Fruit fly (Drosophila melanogaster): ENCODE data around the gene CG31323.
A peak's percentile ranks its signal among the peaks of the same experiment; 100 is the strongest.

The CG31323 gene

dm6 chr3R:26228026-26228635 is 57.5 kb downstream of the CG31323 start (continued):
- TF ChIP-seq Nf-YC (tag; optimal IDR thresholded peaks at IDR 0.05) (peak; percentile 21), hth (optimal IDR thresholded peaks at IDR 0.05) (no peak), CG12155 (GFP tag; optimal IDR thresholded peaks at IDR 0.05) (peak; percentile 38), HmgZ (tag; optimal IDR thresholded peaks at IDR 0.05) (peak; percentile 88), sr (GFP tag; IDR thresholded peaks at IDR 0.05) (peak; percentile 84), CG1647 (GFP tag; optimal IDR thresholded peaks at IDR 0.05) (peak; percentile 77), Mes4 (GFP tag; optimal IDR thresholded peaks at IDR 0.05) (peak; percentile 86), caup (GFP tag; optimal IDR thresholded peaks at IDR 0.05; ENCODE audit: severe bottlenecking) (peak; percentile 86), CG1792 (GFP tag; optimal IDR thresholded peaks at IDR 0.05) (peak; percentile 95), CG2712 (tag; optimal IDR thresholded peaks at IDR 0.05) (peak; percentile 70), Bgb (GFP tag; IDR thresholded peaks at IDR 0.05; ENCODE audit: partially characterized antibody) (no peak), gro (GFP tag; optimal IDR thresholded peaks at IDR 0.05) (peak; percentile 86), Rx (GFP tag; IDR thresholded peaks at IDR 0.05) (peak; percentile 58), gfzf (GFP tag; optimal IDR thresholded peaks at IDR 0.05) (peak; percentile 1), grau (tag; optimal IDR thresholded peaks at IDR 0.05) (peak; percentile 48), CG17186 (GFP tag; optimal IDR thresholded peaks at IDR 0.05) (peak; percentile 73), Hmx (GFP tag; optimal IDR thresholded peaks at IDR 0.05) (no peak), CG14014 (GFP tag; IDR thresholded peaks at IDR 0.05) (peak; percentile 83; the same call in 1 of the 2 replicates), CG1233 (GFP tag; optimal IDR thresholded peaks at IDR 0.05) (peak; percentile 93), CG15696 (tag; optimal IDR thresholded peaks at IDR 0.05) (peak; percentile 74), jigr1 (GFP tag; IDR thresholded peaks at IDR 0.05) (no peak), CG4820 (GFP tag; optimal IDR thresholded peaks at IDR 0.05) (peak; percentile 52), CG11504 (tag; optimal IDR thresholded peaks at IDR 0.05) (peak; percentile 62), bab2 (GFP tag; optimal IDR thresholded peaks at IDR 0.05) (peak; percentile 58), CG9437 (GFP tag; optimal IDR thresholded peaks at IDR 0.05) (no peak), CG15601 (tag; optimal IDR thresholded peaks at IDR 0.05) (peak; percentile 94), gce (GFP tag; IDR thresholded peaks at IDR 0.05) (peak; percentile 85), CG2678 (tag; optimal IDR thresholded peaks at IDR 0.05) (peak; percentile 89), Fer2 (tag; optimal IDR thresholded peaks at IDR 0.05) (peak; percentile 85), CG6654 (GFP tag; optimal IDR thresholded peaks at IDR 0.05) (peak; percentile 35), ssp (GFP tag; IDR thresholded peaks at IDR 0.05) (peak; percentile 25; the same call in 1 of the 2 replicates), Scr (GFP tag; IDR thresholded peaks at IDR 0.05; ENCODE audit: partially characterized antibody) (no peak), Atf6 (GFP tag; IDR thresholded peaks at IDR 0.05) (peak; percentile 92), CG31388 (GFP tag; optimal IDR thresholded peaks at IDR 0.05) (no peak), CG12299 (tag; optimal IDR thresholded peaks at IDR 0.05) (peak; percentile 80), ind (GFP tag; optimal IDR thresholded peaks at IDR 0.05) (no peak), Ets97D (GFP tag; optimal IDR thresholded peaks at IDR 0.05) (peak; percentile 68), her (GFP tag; optimal IDR thresholded peaks at IDR 0.05) (peak; percentile 86), D19A (tag; optimal IDR thresholded peaks at IDR 0.05) (peak; percentile 58), CG10209 (GFP tag; optimal IDR thresholded peaks at IDR 0.05) (peak; percentile 91), CG6272 (GFP tag; IDR thresholded peaks at IDR 0.05) (no peak), Antp (GFP tag; optimal IDR thresholded peaks at IDR 0.05) (peak; percentile 85), MESR4 (GFP tag; optimal IDR thresholded peaks at IDR 0.05) (peak; percentile 20), CG9215 (GFP tag; IDR thresholded peaks at IDR 0.05) (peak; percentile 50; the same call in 1 of the 2 replicates), kay (GFP tag; optimal IDR thresholded peaks at IDR 0.05) (peak; percentile 74), CG6175 (GFP tag; IDR thresholded peaks at IDR 0.05) (peak; percentile 86), hbn (GFP tag; IDR thresholded peaks at IDR 0.05; ENCODE audit: partially characterized antibody) (no peak), pita (GFP tag; optimal IDR thresholded peaks at IDR 0.05) (no peak), wor (GFP tag; IDR thresholded peaks at IDR 0.05) (no peak), ato (GFP tag; IDR thresholded peaks at IDR 0.05; ENCODE audit: partially characterized antibody) (no peak)
